Worm (Caenorhabditis elegans) whole organism, L4 larva: ENCODE measurements around the gene nhr-17.

Source experiments
- D1046.2 ChIP-seq: fragments of 200-800 bp; sonication (Bioruptor generic); IDR thresholded peaks from 2 replicates; pipeline ENCODE4 v1.3.6; 2022; ENCODE audit warnings: missing genetic modification characterization, missing compliant biosample characterization
- F10B5.3 ChIP-seq: sonication (generic microtip); optimal IDR thresholded peaks from 2 replicates; lab custom pipeline; 2016; ENCODE audit warnings: mild to moderate bottlenecking, missing genetic modification characterization, missing compliant biosample characterization
- F26F4.8 ChIP-seq: fragments of 200-800 bp; sonication (Bioruptor generic); conservative IDR thresholded peaks from 2 replicates; pipeline ENCODE4 v1.3.6; 2022; ENCODE audit warnings: missing genetic modification characterization, missing compliant biosample characterization
- T26A8.4 ChIP-seq: fragments of 200-800 bp; sonication (Bioruptor generic); IDR thresholded peaks from 2 replicates; pipeline ENCODE4 v1.3.6; 2022; ENCODE audit warnings: missing genetic modification characterization, missing compliant biosample characterization
- Y105C5A.15 ChIP-seq: fragments of 200-800 bp; sonication (Bioruptor generic); IDR thresholded peaks from 2 replicates; pipeline ENCODE4 v1.3.6; 2022; ENCODE audit warnings: missing genetic modification characterization, missing compliant biosample characterization
- Y48G9A.11 ChIP-seq: fragments of 200-800 bp; sonication (Bioruptor generic); IDR thresholded peaks from 2 replicates; pipeline ENCODE4 v1.3.6; 2022; ENCODE audit warnings: missing genetic modification reagents, missing genetic modification characterization, missing compliant biosample characterization
- ZK546.5 ChIP-seq, 2 experiments: sonication (generic microtip); optimal IDR thresholded peaks; 2 replicates each; lab custom pipeline; 2017; ENCODE audit warnings: missing biosample characterization in 2 of 2, missing genetic modification characterization in 2 of 2
- aha-1 ChIP-seq: fragments of 150-350 bp; peaks from one replicate; lab custom pipeline; 2014; ENCODE audit warnings: missing biosample characterization, missing genetic modification characterization
- arid-1 ChIP-seq: fragments of 200-800 bp; sonication (Bioruptor generic); conservative IDR thresholded peaks from 2 replicates; pipeline ENCODE4 v1.3.6; 2022; ENCODE audit warnings: missing genetic modification reagents, missing genetic modification characterization, missing compliant biosample characterization
- ceh-20 ChIP-seq: fragments of 200-800 bp; sonication (Bioruptor generic); IDR thresholded peaks from 2 replicates; pipeline ENCODE4 v1.3.6; 2022; ENCODE audit warnings: missing genetic modification reagents, missing genetic modification characterization, missing compliant biosample characterization
- ceh-28 ChIP-seq: fragments of 150-350 bp; optimal IDR thresholded peaks from 2 replicates; lab custom pipeline; 2014; ENCODE audit warnings: missing biosample characterization, missing genetic modification reagents, missing genetic modification characterization
- ceh-82 ChIP-seq: sonication (generic microtip); optimal IDR thresholded peaks from 2 replicates; lab custom pipeline; 2017; ENCODE audit warnings: missing biosample characterization, missing genetic modification characterization
- cey-2 ChIP-seq: sonication (generic microtip); optimal IDR thresholded peaks from 3 replicates; lab custom pipeline; 2017; ENCODE audit warnings: missing genetic modification characterization, mild to moderate bottlenecking, missing compliant biosample characterization, antibody characterized with exemption, borderline replicate concordance; ENCODE audit not compliant: insufficient read depth
- ctbp-1 ChIP-seq: fragments of 200-800 bp; sonication (Bioruptor generic); IDR thresholded peaks from 2 replicates; pipeline ENCODE4 v1.3.6; 2022; ENCODE audit warnings: missing genetic modification reagents, missing genetic modification characterization, missing compliant biosample characterization
- daf-16 ChIP-seq, 3 experiments: sonication (generic microtip); optimal IDR thresholded peaks; 2 replicates each; lab custom pipeline; 2016 to 2017; ENCODE audit warnings: missing genetic modification characterization in 3 of 3, missing genetic modification reagents in 3 of 3, mild to moderate bottlenecking in 2 of 3, missing compliant biosample characterization in 2 of 3, missing biosample characterization in 1 of 3, moderate library complexity in 1 of 3
- daf-19 ChIP-seq: fragments of 200-800 bp; sonication (Bioruptor generic); conservative IDR thresholded peaks from 2 replicates; pipeline ENCODE4 v1.3.6; 2022; ENCODE audit warnings: missing genetic modification characterization, missing compliant biosample characterization
- dve-1 ChIP-seq: sonication (generic microtip); optimal IDR thresholded peaks from 2 replicates; lab custom pipeline; 2017; ENCODE audit warnings: antibody characterized with exemption, mild to moderate bottlenecking, missing genetic modification characterization, missing compliant biosample characterization; ENCODE audit not compliant: insufficient read depth
- egl-43 ChIP-seq: fragments of 200-800 bp; sonication (Bioruptor generic); IDR thresholded peaks from 2 replicates; pipeline ENCODE4 v1.3.6; 2022; ENCODE audit warnings: missing genetic modification reagents, missing genetic modification characterization, missing compliant biosample characterization
- fos-1 ChIP-seq: fragments of 150-350 bp; optimal IDR thresholded peaks from 2 replicates; lab custom pipeline; 2014; ENCODE audit warnings: missing biosample characterization, missing genetic modification characterization
- hmg-1.1 ChIP-seq: fragments of 200-800 bp; sonication (Bioruptor generic); IDR thresholded peaks from 2 replicates; pipeline ENCODE4 v1.3.6; 2022; ENCODE audit warnings: missing genetic modification reagents, missing genetic modification characterization, missing compliant biosample characterization
- lin-1 ChIP-seq: fragments of 200-800 bp; sonication (Bioruptor generic); IDR thresholded peaks from 2 replicates; pipeline ENCODE4 v1.3.6; 2022; ENCODE audit warnings: missing genetic modification reagents, missing genetic modification characterization, missing compliant biosample characterization
- lin-15B ChIP-seq: fragments of 150-350 bp; sonication (generic microtip); optimal IDR thresholded peaks from 3 replicates; lab custom pipeline; 2014; ENCODE audit warnings: missing biosample characterization, missing genetic modification characterization
- madf-9 ChIP-seq: fragments of 200-800 bp; sonication (Bioruptor generic); conservative IDR thresholded peaks from 2 replicates; pipeline ENCODE4 v1.3.6; 2022; ENCODE audit warnings: missing genetic modification reagents, missing genetic modification characterization, missing compliant biosample characterization
- mdl-1 ChIP-seq, 2 experiments: fragments of 150-350 bp in 1 of 2; sonication (generic microtip) in 1 of 2; optimal IDR thresholded peaks; 2 replicates each; lab custom pipeline; 2014 to 2017; ENCODE audit warnings: missing biosample characterization in 2 of 2, missing genetic modification characterization in 2 of 2
- mep-1 ChIP-seq: fragments of 150-350 bp; sonication (generic microtip); optimal IDR thresholded peaks from 3 replicates; lab custom pipeline; 2014; ENCODE audit warnings: missing biosample characterization, missing genetic modification characterization
- mxl-2 ChIP-seq: fragments of 200-800 bp; sonication (Bioruptor generic); conservative IDR thresholded peaks from 2 replicates; pipeline ENCODE4 v1.3.6; 2022; ENCODE audit warnings: missing genetic modification reagents, missing genetic modification characterization, missing compliant biosample characterization
- nhr-102 ChIP-seq: sonication (generic microtip); optimal IDR thresholded peaks from 2 replicates; lab custom pipeline; 2016; ENCODE audit warnings: mild to moderate bottlenecking, missing genetic modification characterization, moderate library complexity, missing compliant biosample characterization
- nhr-11 ChIP-seq: fragments of 150-350 bp; optimal IDR thresholded peaks from 2 replicates; lab custom pipeline; 2014; ENCODE audit warnings: missing biosample characterization, missing genetic modification characterization
- nhr-111 ChIP-seq: fragments of 200-800 bp; sonication (Bioruptor generic); optimal IDR thresholded peaks from 2 replicates; lab custom pipeline; 2018; ENCODE audit warnings: mild to moderate bottlenecking, missing genetic modification characterization, missing compliant biosample characterization
- nhr-237 ChIP-seq: sonication (generic microtip); optimal IDR thresholded peaks from 2 replicates; lab custom pipeline; 2017; ENCODE audit warnings: missing biosample characterization, missing genetic modification characterization
- nhr-25 ChIP-seq: sonication (generic microtip); optimal IDR thresholded peaks from 2 replicates; lab custom pipeline; 2017; ENCODE audit warnings: missing genetic modification characterization, mild to moderate bottlenecking, missing compliant biosample characterization, antibody characterized with exemption, moderate library complexity, borderline replicate concordance; ENCODE audit not compliant: insufficient read depth
- nhr-41 ChIP-seq: fragments of 200-800 bp; sonication (Bioruptor generic); IDR thresholded peaks from 2 replicates; pipeline ENCODE4 v1.3.6; 2022; ENCODE audit warnings: missing genetic modification reagents, missing genetic modification characterization, missing compliant biosample characterization
- nhr-6 ChIP-seq: fragments of 150-350 bp; optimal IDR thresholded peaks from 2 replicates; lab custom pipeline; 2014; ENCODE audit warnings: missing biosample characterization, missing genetic modification characterization
- nhr-76 ChIP-seq: fragments of 150-350 bp; optimal IDR thresholded peaks from 2 replicates; lab custom pipeline; 2014; ENCODE audit warnings: missing biosample characterization, missing genetic modification characterization
- nhr-77 ChIP-seq: fragments of 150-350 bp; optimal IDR thresholded peaks from 2 replicates; lab custom pipeline; 2014; ENCODE audit warnings: missing biosample characterization, missing genetic modification characterization
- php-3 ChIP-seq: fragments of 200-800 bp; sonication (Bioruptor generic); IDR thresholded peaks from 2 replicates; pipeline ENCODE4 v1.3.6; 2022; ENCODE audit warnings: missing genetic modification reagents, missing genetic modification characterization, missing compliant biosample characterization
- rbr-2 ChIP-seq: sonication (generic microtip); optimal IDR thresholded peaks from 2 replicates; lab custom pipeline; 2016; ENCODE audit warnings: missing genotype, missing genetic modification characterization, missing compliant biosample characterization
- set-16 ChIP-seq: fragments of 200-800 bp; sonication (Bioruptor generic); IDR thresholded peaks from 2 replicates; pipeline ENCODE4 v1.3.6; 2022; ENCODE audit warnings: missing genetic modification reagents, missing genetic modification characterization, missing compliant biosample characterization
- spr-3 ChIP-seq: fragments of 200-800 bp; sonication (Bioruptor generic); optimal IDR thresholded peaks from 2 replicates; lab custom pipeline; 2018; ENCODE audit warnings: mild to moderate bottlenecking, missing genetic modification characterization, missing compliant biosample characterization
- tag-97 ChIP-seq: fragments of 200-800 bp; sonication (Bioruptor generic); IDR thresholded peaks from 2 replicates; pipeline ENCODE4 v1.3.6; 2022; ENCODE audit warnings: missing genetic modification characterization, missing compliant biosample characterization
- unc-62 ChIP-seq, 3 experiments: fragments of 150-350 bp in 1 of 3; sonication (generic microtip); optimal IDR thresholded peaks in 2 of 3; peaks in 1 of 3; 1 replicate in 1 of 3; 2 replicates in 2 of 3; lab custom pipeline; 2014 to 2017; ENCODE audit warnings: missing biosample characterization in 3 of 3, missing genetic modification characterization in 3 of 3, missing genetic modification reagents in 3 of 3, missing genotype in 1 of 3
- zfp-2 ChIP-seq: sonication (generic microtip); optimal IDR thresholded peaks from 2 replicates; lab custom pipeline; 2016; ENCODE audit warnings: mild to moderate bottlenecking, missing genetic modification characterization, missing compliant biosample characterization

Gene nhr-17

DNA sequence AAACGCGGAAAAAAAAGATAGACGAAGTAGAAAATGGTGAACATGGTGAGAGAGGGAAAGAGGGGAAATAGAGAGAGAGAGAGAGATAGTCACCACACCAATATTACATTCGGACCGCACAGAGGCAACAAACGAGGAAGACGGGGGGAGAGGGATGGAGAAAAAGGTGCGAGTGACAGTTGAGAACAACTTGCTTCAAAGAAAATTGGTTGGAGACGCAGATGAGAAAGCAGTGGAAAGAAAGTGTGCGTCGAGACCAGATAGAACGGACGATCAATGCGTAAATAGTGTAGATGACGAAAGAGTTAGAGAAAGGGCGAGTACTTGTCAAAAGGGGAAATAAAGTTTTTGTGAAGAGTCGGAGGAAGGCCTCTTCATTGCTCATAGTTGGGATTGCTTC, 2.7 kb upstream of the nhr-17 start (continued):
- TF ChIP-seq cey-2 (tag; lab: Kevin White, UChicago) = no peak
- TF ChIP-seq rbr-2 = peak; percentile 88
- TF ChIP-seq mdl-1 (tag; optimal IDR thresholded peaks at IDR 0.05; lab: Kevin White, UChicago) = peak; percentile 29 to 79
- peak; percentile 15 for TF ChIP-seq nhr-77 (tag; lab: Kevin White, UChicago)
- no peak for TF ChIP-seq tag-97 (GFP tag; lab: Robert Waterston, UW)
- TF ChIP-seq unc-62 (GFP tag; optimal IDR thresholded peaks at IDR 0.05 in 1 of 2; lab: Kevin White, UChicago) = peak in 1 of 2 experiments; percentile 99
- TF ChIP-seq unc-62 (tag; optimal IDR thresholded peaks at IDR 0.05; lab: Kevin White, UChicago) = no peak
- TF ChIP-seq arid-1 (GFP tag; lab: Robert Waterston, UW) = peak; percentile 53; the same call in 1 of the 2 replicates
- TF ChIP-seq dve-1 = peak; percentile 75
- no peak for TF ChIP-seq F26F4.8 (GFP tag; lab: Robert Waterston, UW)
- peak in 1 of 2 experiments; percentile 30 for TF ChIP-seq daf-16 (GFP tag; optimal IDR thresholded peaks at IDR 0.05; lab: Kevin White, UChicago)
- TF ChIP-seq daf-16 (tag; optimal IDR thresholded peaks at IDR 0.05; lab: Kevin White, UChicago) = peak; percentile 56
- TF ChIP-seq ctbp-1 (GFP tag; lab: Robert Waterston, UW) = peak; percentile 84
- peak; percentile 86 for TF ChIP-seq nhr-11 (tag; lab: Kevin White, UChicago)
- no peak for TF ChIP-seq nhr-111
- TF ChIP-seq Y105C5A.15 (GFP tag; lab: Robert Waterston, UW) = no peak
- TF ChIP-seq lin-1 = no peak
- TF ChIP-seq mep-1 (tag; lab: Kevin White, UChicago) = peak; percentile 92
- peak; percentile 64 for TF ChIP-seq egl-43
- peak; percentile 81 for TF ChIP-seq hmg-1.1 (GFP tag; lab: Robert Waterston, UW)
- TF ChIP-seq ceh-20 (GFP tag; lab: Robert Waterston, UW) = 0 out of 2 replicates have a peak, but pooled peaks have one; percentile 55
- TF ChIP-seq ceh-28 (tag; lab: Kevin White, UChicago) = peak; percentile 40
- TF ChIP-seq nhr-237 (tag; lab: Kevin White, UChicago) = no peak
- TF ChIP-seq aha-1 (tag; lab: Kevin White, UChicago) = peak; percentile 48
- TF ChIP-seq nhr-102 (tag; lab: Kevin White, UChicago) = peak; percentile 41

DNA sequence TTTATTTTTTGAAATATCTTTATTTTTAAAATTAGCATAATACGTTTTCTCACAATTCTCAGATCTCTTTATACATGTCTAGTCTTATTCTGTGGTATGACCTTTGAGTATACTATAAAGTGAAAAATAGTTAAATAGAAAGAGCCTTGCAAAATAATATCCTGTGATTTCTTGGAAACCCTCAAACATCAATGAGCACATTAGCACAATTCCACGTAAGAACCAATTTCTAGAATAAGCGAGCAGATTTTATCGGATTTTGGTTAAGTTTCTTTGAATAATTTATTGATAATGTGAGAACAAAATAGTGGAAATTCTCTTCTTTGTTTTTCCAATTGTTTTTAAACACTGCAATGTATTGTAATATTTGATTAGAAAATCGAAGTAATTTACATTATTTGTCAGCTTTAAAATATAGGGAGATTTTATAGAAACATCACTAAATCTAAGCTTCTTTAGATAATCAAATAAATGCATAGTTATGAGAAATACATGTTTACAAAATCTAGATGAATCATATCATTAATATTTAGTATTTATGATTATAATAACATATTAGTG, 1.4 kb upstream of the nhr-17 start:
- TF ChIP-seq spr-3 (GFP tag; lab: Kevin White, UChicago) = no peak
- peak; percentile 28 for TF ChIP-seq nhr-11 (tag; lab: Kevin White, UChicago)
- TF ChIP-seq daf-19 (GFP tag; lab: Robert Waterston, UW) = no peak
- TF ChIP-seq dve-1 = no peak
- TF ChIP-seq aha-1 (tag; lab: Kevin White, UChicago) = peak; percentile 97
- TF ChIP-seq T26A8.4 (GFP tag; lab: Robert Waterston, UW) = no peak
- no peak for TF ChIP-seq ZK546.5 (tag; optimal IDR thresholded peaks at IDR 0.05; lab: Kevin White, UChicago)
- no peak for TF ChIP-seq ceh-82 (tag; lab: Kevin White, UChicago)
- TF ChIP-seq fos-1 (tag; lab: Kevin White, UChicago) = no peak

DNA sequence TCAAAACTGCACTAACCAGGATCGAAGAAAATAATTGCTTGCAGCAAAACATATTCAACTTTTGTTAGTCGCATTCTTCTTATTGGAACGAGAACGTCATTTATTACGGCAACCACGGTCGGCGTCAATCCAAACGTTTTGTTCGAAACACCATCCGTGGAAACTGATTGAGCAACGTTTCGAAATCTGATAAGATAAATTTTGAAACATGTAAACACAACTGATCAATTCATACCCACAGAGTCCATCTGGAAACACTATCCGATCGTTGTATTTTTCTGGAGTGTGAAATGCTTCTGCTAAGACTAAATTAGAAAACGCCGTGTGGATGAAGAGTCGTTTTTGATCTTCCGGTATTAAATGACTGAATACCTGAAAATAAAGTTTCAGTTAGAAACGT, 1.9 kb downstream of the nhr-17 start:
- TF ChIP-seq F10B5.3 (no peak), mxl-2 (0 out of 2 replicates have a peak, but pooled peaks have one; percentile 29), hmg-1.1 (GFP tag; lab: Robert Waterston, UW) (0 out of 2 replicates have a peak, but pooled peaks have one; percentile 20), unc-62 (GFP tag; optimal IDR thresholded peaks at IDR 0.05 in 1 of 2; lab: Kevin White, UChicago) (peak in 1 of 2 experiments; percentile 35), unc-62 (tag; optimal IDR thresholded peaks at IDR 0.05; lab: Kevin White, UChicago) (no peak), ceh-82 (tag; lab: Kevin White, UChicago) (no peak), aha-1 (tag; lab: Kevin White, UChicago) (peak; percentile 41)

DNA sequence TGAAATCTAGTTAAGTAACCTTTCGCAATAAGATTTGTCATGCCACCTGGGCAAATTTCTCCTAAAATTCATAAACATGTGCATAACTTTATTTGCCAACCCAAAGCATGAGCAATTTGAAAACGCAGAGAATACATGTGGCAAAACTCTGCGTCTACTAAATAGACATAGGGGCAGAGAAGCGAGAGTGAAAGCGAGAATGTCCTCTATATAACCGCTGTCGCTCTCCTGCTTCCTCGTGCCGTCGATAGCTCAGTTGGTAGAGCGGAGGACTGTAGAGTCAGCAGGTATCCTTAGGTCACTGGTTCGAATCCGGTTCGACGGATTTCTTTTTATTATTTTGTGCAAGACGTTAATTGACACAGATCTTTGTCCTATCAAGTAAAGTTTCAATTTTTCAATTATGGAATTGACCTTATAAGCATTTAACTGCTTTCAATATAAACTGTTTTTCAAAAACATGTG, 2.6 kb downstream of the nhr-17 start:
- TF ChIP-seq fos-1 (tag; lab: Kevin White, UChicago) (no peak), madf-9 (GFP tag; lab: Robert Waterston, UW) (peak; percentile 76), ZK546.5 (tag; optimal IDR thresholded peaks at IDR 0.05; lab: Kevin White, UChicago) (no peak), unc-62 (GFP tag; optimal IDR thresholded peaks at IDR 0.05 in 1 of 2; lab: Kevin White, UChicago) (peak in 1 of 2 experiments; percentile 90), unc-62 (tag; optimal IDR thresholded peaks at IDR 0.05; lab: Kevin White, UChicago) (no peak), lin-15B (tag; lab: Kevin White, UChicago) (no peak), set-16 (GFP tag; lab: Robert Waterston, UW) (peak; percentile 52; the same call in 1 of the 2 replicates), nhr-25 (no peak), php-3 (peak; percentile 76), nhr-41 (peak; percentile 92), Y48G9A.11 (peak; percentile 77), zfp-2 (tag; lab: Kevin White, UChicago) (no peak), aha-1 (tag; lab: Kevin White, UChicago) (no peak), nhr-111 (peak; percentile 83), nhr-6 (tag; lab: Kevin White, UChicago) (peak; percentile 32), nhr-11 (tag; lab: Kevin White, UChicago) (peak; percentile 61), D1046.2 (GFP tag; lab: Robert Waterston, UW) (peak; percentile 89), nhr-76 (no peak)
